Fruit fly (Drosophila melanogaster): ENCODE data around the gene Nfs1.

Gene Nfs1

DNA sequence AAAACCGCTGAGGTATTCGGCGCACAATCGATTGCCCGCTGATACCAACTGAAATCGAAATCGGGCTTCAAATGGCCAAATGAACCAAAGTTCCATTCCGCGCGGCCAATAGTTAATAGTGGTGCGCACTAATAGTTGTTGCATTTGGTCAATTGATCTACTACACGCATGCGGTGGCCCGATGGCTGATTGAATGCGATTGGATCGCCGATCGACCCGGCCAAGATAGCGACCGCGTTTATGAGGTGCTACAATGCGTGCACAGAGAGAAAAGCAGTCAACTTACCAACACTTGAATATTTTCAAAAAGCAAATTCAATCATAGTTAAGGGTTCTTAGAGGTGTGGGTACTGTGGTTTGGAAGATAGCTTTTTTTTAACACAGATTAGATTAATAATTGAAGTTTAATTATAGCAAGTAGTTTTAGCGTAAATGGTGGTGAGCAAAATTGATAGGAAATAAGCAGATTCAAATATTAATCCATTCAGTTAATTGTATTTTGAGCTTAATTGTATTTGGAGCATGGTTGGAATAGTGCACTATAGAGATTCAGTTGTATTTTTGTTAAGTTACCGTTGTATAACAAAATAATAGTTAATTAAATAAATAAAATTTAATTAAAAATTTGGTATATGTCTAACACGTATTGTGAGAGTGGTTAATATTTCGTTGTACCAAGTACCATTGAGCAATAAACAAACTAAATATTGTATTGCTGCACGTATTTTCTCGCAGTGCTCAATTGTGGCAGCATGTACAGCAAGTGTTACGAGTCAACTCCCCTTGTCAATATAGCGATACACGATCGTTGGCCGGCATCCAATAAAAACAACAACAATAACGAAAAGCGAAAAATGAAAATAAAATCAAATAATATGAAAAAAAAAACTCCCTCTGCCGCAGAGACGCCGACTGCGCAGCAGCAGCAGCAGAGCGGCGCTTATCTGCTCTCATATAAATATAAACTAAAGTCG is 27.3 kb downstream of the Nfs1 start (continued):
- TF ChIP-seq CrebB (tag; optimal IDR thresholded peaks at IDR 0.05) (no peak), NC2β (GFP tag; optimal IDR thresholded peaks at IDR 0.05) (peak; percentile 34), Sox102F (GFP tag; optimal IDR thresholded peaks at IDR 0.05) (peak; percentile 64), D19A (tag; optimal IDR thresholded peaks at IDR 0.05) (peak; percentile 36), CG6175 (GFP tag; IDR thresholded peaks at IDR 0.05) (peak; percentile 42; the same call in 1 of the 3 replicates), crc (GFP tag; optimal IDR thresholded peaks at IDR 0.05) (no peak), CG3726 (GFP tag; IDR thresholded peaks at IDR 0.05) (0 out of 3 replicates have a peak, but pooled peaks have one; percentile 47), D19B (GFP tag; optimal IDR thresholded peaks at IDR 0.05) (no peak), kah (GFP tag; optimal IDR thresholded peaks at IDR 0.05) (peak; percentile 20), CG17361 (GFP tag; IDR thresholded peaks at IDR 0.05) (peak; percentile 89), CG12071 (GFP tag; optimal IDR thresholded peaks at IDR 0.05) (no peak), zen (tag; optimal IDR thresholded peaks at IDR 0.05) (peak; percentile 3), wor (GFP tag; IDR thresholded peaks at IDR 0.05) (no peak; the same call in 1 of the 2 replicates), Eip74EF (GFP tag; optimal IDR thresholded peaks at IDR 0.05) (no peak), CG18476 (GFP tag; optimal IDR thresholded peaks at IDR 0.05) (peak; percentile 35), Antp (GFP tag; optimal IDR thresholded peaks at IDR 0.05) (no peak), CG10267 (tag; optimal IDR thresholded peaks at IDR 0.05) (peak; percentile 27), grau (tag; optimal IDR thresholded peaks at IDR 0.05) (peak; percentile 70), fd96Cb (tag; optimal IDR thresholded peaks at IDR 0.05) (peak; percentile 57), Camta (GFP tag; optimal IDR thresholded peaks at IDR 0.05) (no peak), CG15269 (tag; optimal IDR thresholded peaks at IDR 0.05) (peak; percentile 70), Atf6 (GFP tag; IDR thresholded peaks at IDR 0.05) (0 out of 2 replicates have a peak, but pooled peaks have one; percentile 7), Ets65A (GFP tag) (peak; percentile 95), CG13287 (GFP tag; IDR thresholded peaks at IDR 0.05; ENCODE audit: partially characterized antibody) (peak; percentile 32; the same call in 1 of the 2 replicates), CG16863 (GFP tag; optimal IDR thresholded peaks at IDR 0.05) (peak; percentile 15), CG8359 (GFP tag; optimal IDR thresholded peaks at IDR 0.05; ENCODE audit: borderline replicate concordance) (no peak), CG7357 (GFP tag; IDR thresholded peaks at IDR 0.05) (0 out of 3 replicates have a peak, but pooled peaks have one; percentile 27), Mrtf (GFP tag; IDR thresholded peaks at IDR 0.05) (peak; percentile 31; the same call in 1 of the 3 replicates), stwl (tag; optimal IDR thresholded peaks at IDR 0.05) (no peak), CG1792 (GFP tag; optimal IDR thresholded peaks at IDR 0.05) (no peak), CG7987 (GFP tag; optimal IDR thresholded peaks at IDR 0.05) (no peak), chm (GFP tag; IDR thresholded peaks at IDR 0.05) (0 out of 2 replicates have a peak, but pooled peaks have one; percentile 40), luna (GFP tag; optimal IDR thresholded peaks at IDR 0.05) (no peak), CG3163 (GFP tag; optimal IDR thresholded peaks at IDR 0.05) (peak; percentile 28), phol (tag; optimal IDR thresholded peaks at IDR 0.05) (peak; percentile 66), Sin3A (optimal IDR thresholded peaks at IDR 0.05) (no peak), CG9932 (GFP tag; IDR thresholded peaks at IDR 0.05) (no peak), CG6689 (GFP tag; IDR thresholded peaks at IDR 0.05) (no peak; the same call in none of the 2 replicates), CG5245 (GFP tag; optimal IDR thresholded peaks at IDR 0.05) (peak; percentile 30), Hsf (GFP tag; optimal IDR thresholded peaks at IDR 0.05) (peak; percentile 52), gcm2 (GFP tag; optimal IDR thresholded peaks at IDR 0.05) (peak; percentile 47), zen2 (GFP tag; IDR thresholded peaks at IDR 0.05; ENCODE audit: partially characterized antibody) (0 out of 3 replicates have a peak, but pooled peaks have one; percentile 29), crol (GFP tag; IDR thresholded peaks at IDR 0.05) (peak; percentile 31; the same call in 1 of the 2 replicates), ac (GFP tag; optimal IDR thresholded peaks at IDR 0.05) (no peak), Lim3 (GFP tag; IDR thresholded peaks at IDR 0.05) (peak; percentile 35; the same call in 1 of the 2 replicates), ken (GFP tag; IDR thresholded peaks at IDR 0.05) (peak; percentile 55; the same call in 2 of the 3 replicates), prd (optimal IDR thresholded peaks at IDR 0.05) (no peak), prd (GFP tag; IDR thresholded peaks at IDR 0.05) (peak; percentile 71)

All from whole organism, embryonic.